Fruit fly (Drosophila melanogaster) whole organism, embryonic: ENCODE data around the gene CG1896.
A peak's percentile ranks its signal among the peaks of the same experiment; 100 is the strongest.

Experiments
- Abd-B ChIP-seq: fragments of 200-800 bp; sonication (Bioruptor generic); optimal IDR thresholded peaks from 2 replicates; lab custom pipeline; 2018; ENCODE audit warnings: missing biosample characterization, mild to moderate bottlenecking, missing genetic modification characterization, moderate library complexity
- Atf3 ChIP-seq: fragments of 200-800 bp; sonication (Bioruptor generic); optimal IDR thresholded peaks from 3 replicates; lab custom pipeline; 2016; ENCODE audit warnings: missing biosample characterization, missing genetic modification characterization
- Atf6 ChIP-seq: fragments of 200-800 bp; sonication (Bioruptor generic); IDR thresholded peaks from 2 replicates; pipeline ENCODE4 v1.3.6; 2022; ENCODE audit warnings: missing biosample characterization, missing genetic modification characterization
- B-H2 ChIP-seq: fragments of 200-800 bp; sonication (Bioruptor generic); optimal IDR thresholded peaks from 2 replicates; lab custom pipeline; 2018; ENCODE audit warnings: missing biosample characterization, mild to moderate bottlenecking, missing genetic modification characterization
- BtbVII ChIP-seq: fragments of 200-800 bp; sonication (Bioruptor generic); optimal IDR thresholded peaks from 3 replicates; lab custom pipeline; 2017; ENCODE audit warnings: missing biosample characterization, mild to moderate bottlenecking, missing genetic modification characterization
- CG10267 ChIP-seq: fragments of 200-800 bp; sonication (Bioruptor generic); optimal IDR thresholded peaks from 2 replicates; lab custom pipeline; 2018; ENCODE audit warnings: missing biosample characterization, mild to moderate bottlenecking, missing genetic modification characterization, moderate library complexity
- CG10431 ChIP-seq: fragments of 200-800 bp; sonication (Bioruptor generic); optimal IDR thresholded peaks from 3 replicates; lab custom pipeline; 2018; ENCODE audit warnings: missing biosample characterization, mild to moderate bottlenecking, missing genetic modification characterization
- CG10979 ChIP-seq: fragments of 200-800 bp; sonication (Bioruptor generic); optimal IDR thresholded peaks from 2 replicates; lab custom pipeline; 2018; ENCODE audit warnings: missing biosample characterization, mild to moderate bottlenecking, missing genetic modification characterization, moderate library complexity
- CG12155 ChIP-seq: fragments of 200-800 bp; sonication (Bioruptor generic); optimal IDR thresholded peaks from 3 replicates; lab custom pipeline; 2016; ENCODE audit warnings: missing biosample characterization, missing genetic modification characterization
- CG14710 ChIP-seq: fragments of 200-800 bp; sonication (Bioruptor generic); optimal IDR thresholded peaks from 3 replicates; lab custom pipeline; 2019; ENCODE audit warnings: missing biosample characterization, mild to moderate bottlenecking, missing genetic modification characterization, moderate library complexity
- CG17361 ChIP-seq: fragments of 200-800 bp; sonication (Bioruptor generic); IDR thresholded peaks from 3 replicates; pipeline ENCODE4 v1.3.6; 2022; ENCODE audit warnings: missing biosample characterization, missing genetic modification characterization
- CG32767 ChIP-seq: fragments of 200-800 bp; sonication (Bioruptor generic); IDR thresholded peaks from 2 replicates; pipeline ENCODE4 v1.3.6; 2022; ENCODE audit warnings: missing biosample characterization, missing genetic modification characterization
- CG3726 ChIP-seq: fragments of 200-800 bp; sonication (Bioruptor generic); IDR thresholded peaks from 3 replicates; pipeline ENCODE4, ENCODE4 v1.3.6; 2022; ENCODE audit warnings: missing biosample characterization, missing genetic modification characterization
- CG4282 ChIP-seq: fragments of 200-800 bp; sonication (Bioruptor generic); optimal IDR thresholded peaks from 2 replicates; lab custom pipeline; 2016; ENCODE audit warnings: missing biosample characterization, missing genetic modification characterization
- CG4424 ChIP-seq: fragments of 200-800 bp; sonication (Bioruptor generic); optimal IDR thresholded peaks from 3 replicates; lab custom pipeline; 2016; ENCODE audit warnings: missing biosample characterization, missing genetic modification characterization
- CG4854 ChIP-seq: fragments of 200-800 bp; sonication (Bioruptor generic); optimal IDR thresholded peaks from 2 replicates; lab custom pipeline; 2016; ENCODE audit warnings: missing biosample characterization, missing genetic modification characterization, inconsistent platforms
- CG6175 ChIP-seq: fragments of 200-800 bp; sonication (Bioruptor generic); IDR thresholded peaks from 3 replicates; pipeline ENCODE4 v1.3.6; 2022; ENCODE audit warnings: missing biosample characterization, missing genetic modification characterization
- CG6254 ChIP-seq: fragments of 200-800 bp; sonication (Bioruptor generic); optimal IDR thresholded peaks from 3 replicates; lab custom pipeline; 2017; ENCODE audit warnings: mild to moderate bottlenecking, missing biosample characterization, missing genetic modification reagents, missing genetic modification characterization
- CG6813 ChIP-seq: fragments of 200-800 bp; sonication (Bioruptor generic); optimal IDR thresholded peaks from 2 replicates; lab custom pipeline; 2017; ENCODE audit warnings: missing biosample characterization, missing genetic modification characterization, mild to moderate bottlenecking, moderate library complexity, missing genetic modification reagents
- CG9817 ChIP-seq: fragments of 200-800 bp; sonication (Bioruptor generic); optimal IDR thresholded peaks from 2 replicates; lab custom pipeline; 2018; ENCODE audit warnings: missing biosample characterization, mild to moderate bottlenecking, missing genetic modification characterization, moderate library complexity
- Doc3 ChIP-seq: fragments of 200-800 bp; sonication (Bioruptor generic); IDR thresholded peaks from 3 replicates; pipeline ENCODE4 v1.3.6; 2022; ENCODE audit warnings: missing biosample characterization, missing genetic modification characterization; ENCODE audit not compliant: partially characterized antibody
- Eip74EF ChIP-seq, 2 experiments: fragments of 200-800 bp in 1 of 2; fragments of >200 bp in 1 of 2; sonication (Bioruptor generic) in 1 of 2; optimal IDR thresholded peaks; 2 replicates each; lab custom pipeline; 2017 to 2019; ENCODE audit warnings: missing biosample characterization in 2 of 2, missing genetic modification characterization in 2 of 2, mild to moderate bottlenecking in 1 of 2, moderate library complexity in 1 of 2
- Fer1 ChIP-seq: fragments of 200-800 bp; sonication (Bioruptor generic); optimal IDR thresholded peaks from 2 replicates; lab custom pipeline; 2017; ENCODE audit warnings: missing biosample characterization, mild to moderate bottlenecking, missing genetic modification characterization
- Gsc ChIP-seq: fragments of 200-800 bp; sonication (Bioruptor generic); IDR thresholded peaks from 2 replicates; pipeline ENCODE4 v1.3.6; 2022; ENCODE audit warnings: missing biosample characterization, missing genetic modification characterization
- Gug ChIP-seq: fragments of 200-800 bp; sonication (Bioruptor generic); IDR thresholded peaks from 4 replicates; pipeline ENCODE4 v1.3.6; 2022; ENCODE audit warnings: missing biosample characterization, missing genetic modification characterization
- HLH3B ChIP-seq: fragments of 200-800 bp; sonication (Bioruptor generic); IDR thresholded peaks from 2 replicates; pipeline ENCODE4 v1.3.6; 2022; ENCODE audit warnings: missing biosample characterization, missing genetic modification characterization
- Hand ChIP-seq: fragments of 200-800 bp; sonication (Bioruptor generic); optimal IDR thresholded peaks from 2 replicates; lab custom pipeline; 2017; ENCODE audit warnings: mild to moderate bottlenecking, missing biosample characterization, missing genetic modification reagents, missing genetic modification characterization
- Mes4 ChIP-seq: fragments of 200-800 bp; sonication (Bioruptor generic); optimal IDR thresholded peaks from 2 replicates; lab custom pipeline; 2016; ENCODE audit warnings: missing biosample characterization, missing genetic modification characterization
- Mrtf ChIP-seq: fragments of 200-800 bp; sonication (Bioruptor generic); IDR thresholded peaks from 3 replicates; pipeline ENCODE4 v1.3.6; 2022; ENCODE audit warnings: missing biosample characterization, missing genetic modification characterization
- NFAT ChIP-seq: fragments of 200-800 bp; sonication (Bioruptor generic); IDR thresholded peaks from 2 replicates; pipeline ENCODE4 v1.3.6; 2022; ENCODE audit warnings: missing biosample characterization, missing genetic modification characterization
- PHDP ChIP-seq: fragments of 200-800 bp; sonication (Bioruptor generic); optimal IDR thresholded peaks from 3 replicates; lab custom pipeline; 2018; ENCODE audit warnings: missing biosample characterization, mild to moderate bottlenecking, missing genetic modification characterization, moderate library complexity
- Pdp1 ChIP-seq, 2 experiments: fragments of 200-800 bp; sonication (Bioruptor generic); optimal IDR thresholded peaks; 3 replicates each; lab custom pipeline; 2016; ENCODE audit warnings: missing biosample characterization in 2 of 2, missing genetic modification characterization in 2 of 2, mild to moderate bottlenecking in 1 of 2, moderate library complexity in 1 of 2
- Sin3A ChIP-seq: fragments of >200 bp; optimal IDR thresholded peaks from 2 replicates; lab custom pipeline; 2018
- Xrp1 ChIP-seq: fragments of 200-800 bp; sonication (Bioruptor generic); IDR thresholded peaks from 2 replicates; pipeline ENCODE4 v1.3.6; 2022; ENCODE audit warnings: missing biosample characterization, missing genetic modification characterization
- bbx ChIP-seq: fragments of 200-800 bp; sonication (Bioruptor generic); IDR thresholded peaks from 2 replicates; pipeline ENCODE4 v1.3.6; 2022; ENCODE audit warnings: missing biosample characterization, missing genetic modification characterization; ENCODE audit not compliant: partially characterized antibody
- br ChIP-seq: fragments of >200 bp; optimal IDR thresholded peaks from 2 replicates; lab custom pipeline; 2017
- dm ChIP-seq: fragments of 200-800 bp; sonication (Bioruptor generic); optimal IDR thresholded peaks from 3 replicates; lab custom pipeline; 2016; ENCODE audit warnings: missing biosample characterization, missing genetic modification characterization
- eyg ChIP-seq: fragments of 200-800 bp; sonication (Bioruptor generic); optimal IDR thresholded peaks from 3 replicates; lab custom pipeline; 2016; ENCODE audit warnings: missing biosample characterization, missing genetic modification characterization
- gfzf ChIP-seq: fragments of 200-800 bp; sonication (Bioruptor generic); optimal IDR thresholded peaks from 2 replicates; lab custom pipeline; 2016; ENCODE audit warnings: missing biosample characterization, mild to moderate bottlenecking, missing genetic modification characterization, moderate library complexity
- gsb ChIP-seq: fragments of 200-800 bp; sonication (Bioruptor generic); IDR thresholded peaks from 2 replicates; pipeline ENCODE4 v1.3.6; 2022; ENCODE audit warnings: missing biosample characterization, missing genetic modification characterization
- kah ChIP-seq: fragments of 200-800 bp; sonication (Bioruptor generic); optimal IDR thresholded peaks from 2 replicates; lab custom pipeline; 2018; ENCODE audit warnings: missing biosample characterization, mild to moderate bottlenecking, missing genetic modification characterization
- otp ChIP-seq: fragments of 200-800 bp; sonication (Bioruptor generic); IDR thresholded peaks from 3 replicates; pipeline ENCODE4, ENCODE4 v1.3.6; 2022; ENCODE audit warnings: missing biosample characterization, missing genetic modification characterization
- pfk ChIP-seq: fragments of 200-800 bp; sonication (Bioruptor generic); optimal IDR thresholded peaks from 2 replicates; lab custom pipeline; 2018; ENCODE audit warnings: missing biosample characterization, mild to moderate bottlenecking, missing genetic modification characterization, moderate library complexity
- shn ChIP-seq: fragments of 200-800 bp; sonication (Bioruptor generic); optimal IDR thresholded peaks from 3 replicates; lab custom pipeline; 2016; ENCODE audit warnings: missing biosample characterization, missing genetic modification characterization
- sima ChIP-seq: fragments of 200-800 bp; sonication (Bioruptor generic); optimal IDR thresholded peaks from 2 replicates; lab custom pipeline; 2016; ENCODE audit warnings: missing biosample characterization, missing genetic modification characterization
- so ChIP-seq: fragments of 200-800 bp; sonication (Bioruptor generic); IDR thresholded peaks from 3 replicates; pipeline ENCODE4 v1.3.6; 2022; ENCODE audit warnings: missing biosample characterization, missing genetic modification characterization
- stwl ChIP-seq: fragments of 200-800 bp; sonication (Bioruptor generic); optimal IDR thresholded peaks from 3 replicates; lab custom pipeline; 2018; ENCODE audit warnings: missing biosample characterization, mild to moderate bottlenecking, missing genetic modification characterization, moderate library complexity
- tgo ChIP-seq: fragments of 200-800 bp; sonication (Bioruptor generic); IDR thresholded peaks from 3 replicates; pipeline ENCODE4 v1.3.6; 2022; ENCODE audit warnings: missing biosample characterization, missing genetic modification characterization
- trem ChIP-seq: fragments of 200-800 bp; optimal IDR thresholded peaks from 3 replicates; lab custom pipeline; 2019; ENCODE audit warnings: missing biosample characterization, mild to moderate bottlenecking, missing genetic modification characterization, moderate library complexity
- trh ChIP-seq: fragments of 200-800 bp; sonication (Bioruptor generic); optimal IDR thresholded peaks from 2 replicates; lab custom pipeline; 2016; ENCODE audit warnings: missing biosample characterization, missing genetic modification characterization
- vvl ChIP-seq: fragments of 200-800 bp; sonication (Bioruptor generic); IDR thresholded peaks from 2 replicates; pipeline ENCODE4 v1.3.6; 2022; ENCODE audit warnings: missing biosample characterization, missing genetic modification characterization

CG1896 gene

dm6 chr3R:31724580-31725320, 19.3 kb upstream of the CG1896 start (continued):
- TF ChIP-seq HLH3B (GFP tag; lab: Robert Waterston, UW) (no peak), Mes4 (GFP tag; lab: Kevin White, UChicago) (no peak), CG4424 (GFP tag; lab: Kevin White, UChicago) (no peak), CG6175 (GFP tag; lab: Robert Waterston, UW) (no peak), CG17361 (GFP tag; lab: Robert Waterston, UW) (no peak), gsb (GFP tag; lab: Robert Waterston, UW) (no peak), CG10979 (tag; lab: Kevin White, UChicago) (no peak), so (GFP tag; lab: Robert Waterston, UW) (no peak), Atf3 (GFP tag; lab: Kevin White, UChicago) (no peak), otp (GFP tag; lab: Robert Waterston, UW) (no peak), kah (GFP tag; lab: Kevin White, UChicago) (no peak), pfk (GFP tag; lab: Kevin White, UChicago) (peak; percentile 13), Mrtf (GFP tag; lab: Robert Waterston, UW) (no peak), CG4854 (GFP tag; lab: Kevin White, UChicago) (no peak), CG32767 (GFP tag; lab: Robert Waterston, UW) (no peak), Xrp1 (no peak), Eip74EF (GFP tag; optimal IDR thresholded peaks at IDR 0.05; lab: Kevin White, UChicago) (no peak), br (no peak), Abd-B (GFP tag; lab: Kevin White, UChicago) (no peak), Hand (GFP tag; lab: Kevin White, UChicago) (no peak), CG6813 (GFP tag; lab: Kevin White, UChicago) (no peak), PHDP (tag; lab: Kevin White, UChicago) (no peak), CG14710 (tag; lab: Kevin White, UChicago) (no peak), NFAT (peak; percentile 70), Gug (GFP tag; lab: Robert Waterston, UW) (no peak), CG4282 (GFP tag; lab: Kevin White, UChicago) (no peak), B-H2 (no peak), sima (GFP tag; lab: Kevin White, UChicago) (no peak), CG10431 (GFP tag; lab: Kevin White, UChicago) (no peak), dm (GFP tag; lab: Kevin White, UChicago) (no peak), CG9817 (tag; lab: Kevin White, UChicago) (no peak), Gsc (GFP tag; lab: Robert Waterston, UW) (no peak), stwl (tag; lab: Kevin White, UChicago) (no peak), Sin3A (lab: Kevin White, UChicago) (no peak), eyg (GFP tag; lab: Kevin White, UChicago) (no peak), Fer1 (GFP tag; lab: Kevin White, UChicago) (peak; percentile 26), bbx (GFP tag; lab: Robert Waterston, UW) (0 out of 2 replicates have a peak, but pooled peaks have one; percentile 9), trh (no peak), Pdp1 (GFP tag; optimal IDR thresholded peaks at IDR 0.05; lab: Kevin White, UChicago) (no peak), tgo (GFP tag; lab: Robert Waterston, UW) (no peak), CG6254 (GFP tag; lab: Kevin White, UChicago) (no peak), shn (no peak), Atf6 (0 out of 2 replicates have a peak, but pooled peaks have one; percentile 11), trem (no peak), Doc3 (GFP tag; lab: Robert Waterston, UW) (no peak), BtbVII (GFP tag; lab: Kevin White, UChicago) (no peak), CG12155 (no peak), CG10267 (tag; lab: Kevin White, UChicago) (no peak), vvl (GFP tag; lab: Robert Waterston, UW) (peak; percentile 66; the same call in 1 of the 2 replicates), CG3726 (no peak), gfzf (GFP tag; lab: Kevin White, UChicago) (no peak)
